Worm (Caenorhabditis elegans): ENCODE results near the gene Y26E6A.2.
"Not testable (repeated sequence)": the region's sequence is repeated elsewhere in the genome, so short reads cannot be mapped to it uniquely, and the experiment has no call there.

DNA sequence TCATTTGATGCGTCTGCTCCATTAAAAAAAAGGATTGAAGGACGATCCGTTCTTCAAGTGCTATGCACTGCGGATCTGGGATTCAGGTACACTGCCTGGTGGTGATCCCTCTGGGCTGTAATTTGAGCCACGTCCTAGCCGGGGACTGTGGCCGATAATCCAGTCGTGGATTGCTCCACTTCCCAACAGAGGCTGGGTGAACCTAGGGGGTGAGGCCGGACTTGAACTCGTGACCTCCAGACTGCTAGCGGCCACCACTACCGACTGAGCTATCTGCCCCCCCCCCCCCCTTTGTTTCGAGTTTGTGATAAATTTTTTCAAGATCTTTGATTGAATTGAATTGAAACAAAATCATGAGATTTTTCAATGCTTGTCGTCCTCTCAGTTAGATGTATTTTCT, 21.4 kb upstream of the Y26E6A.2 start:
- TF ChIP-seq mdt-29 (GFP tag; IDR thresholded peaks at IDR 0.05); dpl-1 (GFP tag; optimal IDR thresholded peaks at IDR 0.05); ztf-11 (tag; optimal IDR thresholded peaks at IDR 0.05); egl-27 (tag; optimal IDR thresholded peaks at IDR 0.05); fkh-10 (GFP tag; optimal IDR thresholded peaks at IDR 0.05); sdz-12 (GFP tag; optimal IDR thresholded peaks at IDR 0.05); skn-1 (tag; optimal IDR thresholded peaks at IDR 0.05); fos-1 (tag; optimal IDR thresholded peaks at IDR 0.05); R02D3.7 (tag; optimal IDR thresholded peaks at IDR 0.05); nhr-237 (tag; optimal IDR thresholded peaks at IDR 0.05); spr-3 (GFP tag; optimal IDR thresholded peaks at IDR 0.05): not testable (repeated sequence)
